Fruit fly (Drosophila melanogaster): Measurements from ENCODE around the gene CG8004.

dm6 chr3L:19932917-19933316, 4.6 kb upstream of the CG8004 start:
- no peak for TF ChIP-seq Gug (GFP tag; IDR thresholded peaks at IDR 0.05)
- no peak for TF ChIP-seq CG9139 (GFP tag; optimal IDR thresholded peaks at IDR 0.05)
- no peak for TF ChIP-seq CG32006 (GFP tag; optimal IDR thresholded peaks at IDR 0.05)
- TF ChIP-seq Sox15 (GFP tag; optimal IDR thresholded peaks at IDR 0.05): no peak
- no peak for TF ChIP-seq Ets21C (GFP tag; optimal IDR thresholded peaks at IDR 0.05)
- no peak for TF ChIP-seq CG31627 (GFP tag; optimal IDR thresholded peaks at IDR 0.05)
- no peak for TF ChIP-seq CG8632 (GFP tag; optimal IDR thresholded peaks at IDR 0.05)
- TF ChIP-seq vri (GFP tag; optimal IDR thresholded peaks at IDR 0.05): peak; percentile 20
- TF ChIP-seq net (GFP tag; optimal IDR thresholded peaks at IDR 0.05): peak; percentile 21
- TF ChIP-seq CG6163 (GFP tag; IDR thresholded peaks at IDR 0.05): no peak; the same call in 2 of the 3 replicates
- TF ChIP-seq topi (GFP tag; optimal IDR thresholded peaks at IDR 0.05): no peak
- no peak for TF ChIP-seq pdm3 (GFP tag; optimal IDR thresholded peaks at IDR 0.05)
